Fruit fly (Drosophila melanogaster): ENCODE measurements around the gene CG4042.

DNA sequence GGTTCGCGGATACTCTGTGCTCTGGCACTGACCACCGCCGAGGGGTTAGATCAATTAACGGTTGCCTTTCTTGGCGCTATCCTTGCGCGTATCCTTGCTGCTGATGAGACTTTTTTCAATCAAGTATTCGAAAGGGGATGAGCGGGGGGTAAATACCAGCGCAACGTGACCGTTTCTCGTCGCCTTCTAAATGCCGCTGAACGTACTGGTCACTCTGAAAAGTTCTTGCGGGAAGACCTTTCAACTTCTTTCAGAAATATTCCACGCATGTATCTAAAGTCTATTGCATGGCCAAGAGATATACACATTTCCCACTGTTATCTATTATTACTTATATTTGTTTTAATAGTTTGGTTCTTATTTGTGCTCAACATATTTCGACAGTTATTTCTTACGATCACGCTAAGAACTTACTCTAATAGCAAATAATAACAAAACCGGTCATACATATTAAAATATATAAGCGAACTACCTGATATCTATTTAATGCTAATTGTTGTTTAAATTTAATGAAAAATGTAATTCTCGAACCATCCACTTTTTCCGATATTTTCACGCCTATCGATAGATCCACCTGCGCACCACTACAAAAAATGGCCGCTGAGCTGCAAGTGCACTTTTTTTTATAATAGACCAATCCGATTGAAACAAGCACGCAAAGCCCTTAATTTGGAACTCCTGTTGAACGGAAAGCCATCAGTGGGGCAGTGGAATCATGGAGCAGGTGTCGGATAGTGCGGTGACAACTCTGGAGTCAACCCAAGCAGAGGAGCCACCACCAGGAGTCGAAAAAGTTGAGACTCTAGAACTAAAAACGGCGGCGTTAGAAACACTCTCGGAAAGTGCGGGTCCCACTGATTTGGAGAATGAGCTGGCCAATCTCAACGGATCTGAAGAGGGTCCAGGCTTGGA, 38.0 kb upstream of the CG4042 start, which contains the start of the genes CG3634 and HIPP1:
- TF ChIP-seq CG8478 (optimal IDR thresholded peaks at IDR 0.05) = no peak
- no peak for TF ChIP-seq CTCF (optimal IDR thresholded peaks at IDR 0.05)
